Worm (Caenorhabditis elegans) whole organism, late embryonic: ENCODE results near the gene nhr-204.
"Not testable (repeated sequence)": the region's sequence is repeated elsewhere in the genome, so short reads cannot be mapped to it uniquely, and the experiment has no call there.

Experiments used
- F13H6.1 ChIP-seq: sonication (generic microtip); optimal IDR thresholded peaks from 2 replicates; lab custom pipeline; 2016; ENCODE audit warnings: missing genetic modification characterization, missing compliant biosample characterization
- K09A11.1 ChIP-seq: sonication (generic microtip); optimal IDR thresholded peaks from 2 replicates; lab custom pipeline; 2017; ENCODE audit warnings: antibody characterized with exemption, mild to moderate bottlenecking, missing genetic modification characterization, missing compliant biosample characterization; ENCODE audit not compliant: insufficient read depth
- ceh-14 ChIP-seq: sonication (generic microtip); optimal IDR thresholded peaks from 2 replicates; lab custom pipeline; 2016; ENCODE audit warnings: missing genotype, missing genetic modification characterization, missing compliant biosample characterization
- ceh-18 ChIP-seq: sonication (generic microtip); optimal IDR thresholded peaks from 2 replicates; lab custom pipeline; 2016; ENCODE audit warnings: missing genetic modification characterization, missing compliant biosample characterization
- ceh-9 ChIP-seq: sonication (generic microtip); optimal IDR thresholded peaks from 2 replicates; lab custom pipeline; 2016; ENCODE audit warnings: mild to moderate bottlenecking, missing genetic modification characterization, inconsistent platforms, missing compliant biosample characterization
- che-1 ChIP-seq: sonication (generic microtip); optimal IDR thresholded peaks from 2 replicates; lab custom pipeline; 2016; ENCODE audit warnings: mild to moderate bottlenecking, missing genetic modification characterization, missing compliant biosample characterization
- dmd-4 ChIP-seq: sonication (generic microtip); optimal IDR thresholded peaks from 2 replicates; lab custom pipeline; 2016; ENCODE audit warnings: borderline replicate concordance, missing genetic modification characterization, missing compliant biosample characterization
- elt-4 ChIP-seq: sonication (generic microtip); optimal IDR thresholded peaks from 2 replicates; lab custom pipeline; 2016; ENCODE audit warnings: missing genetic modification characterization, missing compliant biosample characterization
- fkh-10 ChIP-seq: fragments of 150-350 bp; optimal IDR thresholded peaks from 2 replicates; lab custom pipeline; 2014; ENCODE audit warnings: missing biosample characterization, missing genetic modification reagents, missing genetic modification characterization
- gmeb-2 ChIP-seq: sonication (generic microtip); optimal IDR thresholded peaks from 2 replicates; lab custom pipeline; 2016; ENCODE audit warnings: missing genetic modification characterization, inconsistent platforms, missing compliant biosample characterization
- hlh-13 ChIP-seq: fragments of 200-800 bp; sonication (Bioruptor generic); optimal IDR thresholded peaks from 2 replicates; lab custom pipeline; 2018; ENCODE audit warnings: mild to moderate bottlenecking, missing genetic modification characterization, missing compliant biosample characterization
- hlh-6 ChIP-seq: sonication (generic microtip); optimal IDR thresholded peaks from 2 replicates; lab custom pipeline; 2016; ENCODE audit warnings: missing genotype, missing genetic modification characterization, missing compliant biosample characterization
- madf-2 ChIP-seq: sonication (generic microtip); optimal IDR thresholded peaks from 2 replicates; lab custom pipeline; 2017; ENCODE audit warnings: missing genetic modification characterization, missing compliant biosample characterization
- mec-3 ChIP-seq: sonication (generic microtip); optimal IDR thresholded peaks from 2 replicates; lab custom pipeline; 2016; ENCODE audit warnings: borderline replicate concordance, missing genetic modification characterization, missing compliant biosample characterization
- nfya-1 ChIP-seq: sonication (generic microtip); optimal IDR thresholded peaks from 2 replicates; lab custom pipeline; 2017; ENCODE audit warnings: missing genetic modification characterization, mild to moderate bottlenecking, missing compliant biosample characterization, antibody characterized with exemption, moderate library complexity
- nhr-232 ChIP-seq: sonication (generic microtip); optimal IDR thresholded peaks from 2 replicates; lab custom pipeline; 2016; ENCODE audit warnings: missing genetic modification characterization, missing compliant biosample characterization
- odd-2 ChIP-seq: sonication (generic microtip); optimal IDR thresholded peaks from 2 replicates; lab custom pipeline; 2017; ENCODE audit warnings: antibody characterized with exemption, mild to moderate bottlenecking, missing genetic modification characterization, missing compliant biosample characterization
- pag-3 ChIP-seq: sonication (generic microtip); optimal IDR thresholded peaks from 2 replicates; lab custom pipeline; 2016; ENCODE audit warnings: missing compliant biosample characterization, missing genetic modification characterization, borderline replicate concordance
- pat-9 ChIP-seq: fragments of 200-800 bp; sonication (Bioruptor generic); optimal IDR thresholded peaks from 2 replicates; lab custom pipeline; 2018; ENCODE audit warnings: mild to moderate bottlenecking, missing genetic modification characterization, moderate library complexity, missing compliant biosample characterization
- pros-1 ChIP-seq: fragments of 150-350 bp; optimal IDR thresholded peaks from 2 replicates; lab custom pipeline; 2014; ENCODE audit warnings: missing biosample characterization, missing genetic modification reagents, missing genetic modification characterization
- ref-2 ChIP-seq: sonication (generic microtip); optimal IDR thresholded peaks from 2 replicates; lab custom pipeline; 2016; ENCODE audit warnings: missing genetic modification characterization, missing compliant biosample characterization
- rnt-1 ChIP-seq: sonication (generic microtip); optimal IDR thresholded peaks from 2 replicates; lab custom pipeline; 2016; ENCODE audit warnings: missing genetic modification characterization, missing compliant biosample characterization
- sox-2 ChIP-seq: fragments of 200-800 bp; sonication (Bioruptor generic); IDR thresholded peaks from 2 replicates; pipeline ENCODE4 v1.3.6; 2022; ENCODE audit warnings: missing genetic modification reagents, missing genetic modification characterization, missing compliant biosample characterization
- sox-4 ChIP-seq: sonication (generic microtip); optimal IDR thresholded peaks from 2 replicates; lab custom pipeline; 2017; ENCODE audit warnings: mild to moderate bottlenecking, missing genetic modification characterization, inconsistent platforms, missing compliant biosample characterization
- tbx-7 ChIP-seq: sonication (generic microtip); optimal IDR thresholded peaks from 2 replicates; lab custom pipeline; 2016; ENCODE audit warnings: missing genotype, missing genetic modification characterization, missing compliant biosample characterization
- unc-86 ChIP-seq: sonication (generic microtip); optimal IDR thresholded peaks from 2 replicates; lab custom pipeline; 2016; ENCODE audit warnings: missing genetic modification characterization, missing compliant biosample characterization

nhr-204 gene

ce11 chrV:216847-217246 lies 41.8 kb downstream of the nhr-204 start, which contains the start of gene srh-78:
TSS of gene srh-78 (plus strand) at chrV:217147.
- TF ChIP-seq hlh-6 (tag; lab: Kevin White, UChicago) (no peak), ceh-9 (tag; lab: Kevin White, UChicago) (no peak), F13H6.1 (tag; lab: Kevin White, UChicago) (no peak)
- TF ChIP-seq, all 69 proteins: peak for 0

- TF ChIP-seq pat-9 (no peak), tbx-7 (tag; lab: Kevin White, UChicago) (no peak), fkh-10 (GFP tag; lab: Kevin White, UChicago) (no peak), hlh-6 (tag; lab: Kevin White, UChicago) (no peak), sox-4 (no peak), sox-2 (no peak), odd-2 (tag; lab: Kevin White, UChicago) (no peak), dmd-4 (tag; lab: Kevin White, UChicago) (no peak), gmeb-2 (tag; lab: Kevin White, UChicago) (no peak), unc-86 (no peak), K09A11.1 (no peak), rnt-1 (no peak), ceh-14 (no peak), pag-3 (tag; lab: Kevin White, UChicago) (no peak), che-1 (tag; lab: Kevin White, UChicago) (no peak), nfya-1 (no peak), ref-2 (tag; lab: Kevin White, UChicago) (no peak)
- TF ChIP-seq, all 69 proteins: peak for 0
These were observed 42.9 kb downstream of the nhr-204 start for ce11 chrV:215697-216096.

ce11 chrV:212687-213086 lies 45.9 kb downstream of the nhr-204 start, which contains the start of gene DC2.5:
TSS of gene DC2.5 (minus strand) at chrV:212787.
- TF ChIP-seq pag-3 (tag; lab: Kevin White, UChicago); mec-3 (tag; lab: Kevin White, UChicago); hlh-13 (GFP tag; lab: Kevin White, UChicago): not testable (repeated sequence)

- TF ChIP-seq madf-2 (tag; lab: Kevin White, UChicago) (no peak), gmeb-2 (tag; lab: Kevin White, UChicago) (no peak), pros-1 (tag; lab: Kevin White, UChicago) (no peak), nhr-232 (tag; lab: Kevin White, UChicago) (no peak), ceh-18 (tag; lab: Kevin White, UChicago) (no peak), F13H6.1 (tag; lab: Kevin White, UChicago) (no peak), sox-2 (no peak), nfya-1 (no peak), odd-2 (tag; lab: Kevin White, UChicago) (no peak), elt-4 (tag; lab: Kevin White, UChicago) (no peak), ref-2 (tag; lab: Kevin White, UChicago) (no peak)
These were observed 47.1 kb downstream of the nhr-204 start for ce11 chrV:211388-212168.

ce11 chrV:206814-207213 lies 51.8 kb downstream of the nhr-204 start:
- TF ChIP-seq nfya-1 (peak; percentile 86), madf-2 (tag; lab: Kevin White, UChicago) (no peak)
- TF ChIP-seq, all 69 proteins: peak for 1
